Fruit fly (Drosophila melanogaster) whole organism, embryonic: ENCODE results near the gene CG9628.

Experiments used
- B-H2 ChIP-seq: fragments of 200-800 bp; sonication (Bioruptor generic); optimal IDR thresholded peaks from 2 replicates; lab custom pipeline; 2018; ENCODE audit warnings: missing biosample characterization, mild to moderate bottlenecking, missing genetic modification characterization
- CG10654 ChIP-seq: fragments of 200-800 bp; sonication (Bioruptor generic); optimal IDR thresholded peaks from 2 replicates; lab custom pipeline; 2016; ENCODE audit warnings: missing biosample characterization, missing genetic modification characterization
- CG11093 ChIP-seq: fragments of 200-800 bp; sonication (Bioruptor generic); IDR thresholded peaks from 3 replicates; pipeline ENCODE4 v1.3.6; 2022; ENCODE audit warnings: missing biosample characterization, missing genetic modification characterization
- CG11456 ChIP-seq: fragments of 200-800 bp; sonication (Bioruptor generic); IDR thresholded peaks from 3 replicates; pipeline ENCODE4 v1.3.6; 2022; ENCODE audit warnings: missing biosample characterization, missing genetic modification characterization
- CG1233 ChIP-seq: fragments of 200-800 bp; sonication (Bioruptor generic); optimal IDR thresholded peaks from 4 replicates; lab custom pipeline; 2018; ENCODE audit warnings: missing biosample characterization, mild to moderate bottlenecking, missing genetic modification characterization
- CG13123 ChIP-seq: fragments of 200-800 bp; sonication (Bioruptor generic); optimal IDR thresholded peaks from 2 replicates; lab custom pipeline; 2016; ENCODE audit warnings: missing biosample characterization, missing genetic modification characterization
- CG13424 ChIP-seq: fragments of 200-800 bp; sonication (Bioruptor generic); optimal IDR thresholded peaks from 2 replicates; lab custom pipeline; 2019; ENCODE audit warnings: missing biosample characterization, mild to moderate bottlenecking, missing genetic modification characterization, moderate library complexity
- CG13624 ChIP-seq: fragments of 200-800 bp; sonication (Bioruptor generic); optimal IDR thresholded peaks from 2 replicates; lab custom pipeline; 2016; ENCODE audit warnings: missing biosample characterization, missing genetic modification characterization
- CG1602 ChIP-seq: fragments of 200-800 bp; sonication (Bioruptor generic); optimal IDR thresholded peaks from 3 replicates; lab custom pipeline; 2016; ENCODE audit warnings: missing biosample characterization, missing genetic modification characterization
- CG16815 ChIP-seq: fragments of 200-800 bp; sonication (Bioruptor generic); optimal IDR thresholded peaks from 3 replicates; lab custom pipeline; 2017; ENCODE audit warnings: missing biosample characterization, mild to moderate bottlenecking, missing genetic modification characterization
- CG17802 ChIP-seq: fragments of 200-800 bp; sonication (Bioruptor generic); optimal IDR thresholded peaks from 2 replicates; lab custom pipeline; 2018; ENCODE audit warnings: missing biosample characterization, mild to moderate bottlenecking, missing genetic modification characterization, moderate library complexity
- CG1832 ChIP-seq: fragments of 200-800 bp; sonication (Bioruptor generic); optimal IDR thresholded peaks from 2 replicates; lab custom pipeline; 2017; ENCODE audit warnings: missing biosample characterization, mild to moderate bottlenecking, missing genetic modification characterization, inconsistent platforms
- CG2116 ChIP-seq: fragments of 200-800 bp; sonication (Bioruptor generic); optimal IDR thresholded peaks from 3 replicates; lab custom pipeline; 2018; ENCODE audit warnings: missing biosample characterization, mild to moderate bottlenecking, missing genetic modification characterization
- CG2875 ChIP-seq: fragments of 200-800 bp; sonication (Bioruptor generic); optimal IDR thresholded peaks from 2 replicates; lab custom pipeline; 2017; ENCODE audit warnings: missing biosample characterization, mild to moderate bottlenecking, missing genetic modification characterization, missing genetic modification reagents
- CG30403 ChIP-seq: fragments of 200-800 bp; sonication (Bioruptor generic); optimal IDR thresholded peaks from 3 replicates; lab custom pipeline; 2016; ENCODE audit warnings: missing biosample characterization, missing genetic modification characterization
- CG31388 ChIP-seq: fragments of 200-800 bp; sonication (Bioruptor generic); optimal IDR thresholded peaks from 2 replicates; lab custom pipeline; 2016; ENCODE audit warnings: missing biosample characterization, missing genetic modification characterization
- CG34224 ChIP-seq: fragments of 200-800 bp; sonication (Bioruptor generic); IDR thresholded peaks from 3 replicates; pipeline ENCODE4 v1.3.6; 2022; ENCODE audit warnings: missing biosample characterization, missing genetic modification characterization; ENCODE audit not compliant: partially characterized antibody
- CG6254 ChIP-seq: fragments of 200-800 bp; sonication (Bioruptor generic); optimal IDR thresholded peaks from 3 replicates; lab custom pipeline; 2017; ENCODE audit warnings: mild to moderate bottlenecking, missing biosample characterization, missing genetic modification reagents, missing genetic modification characterization
- CG7786 ChIP-seq: fragments of 200-800 bp; sonication (Bioruptor generic); optimal IDR thresholded peaks from 2 replicates; lab custom pipeline; 2016; ENCODE audit warnings: missing biosample characterization, missing genetic modification characterization
- CG7928 ChIP-seq: fragments of 200-800 bp; sonication (Bioruptor generic); optimal IDR thresholded peaks from 2 replicates; lab custom pipeline; 2017; ENCODE audit warnings: missing biosample characterization, mild to moderate bottlenecking, missing genetic modification characterization
- CG9876 ChIP-seq: fragments of 200-800 bp; sonication (Bioruptor generic); optimal IDR thresholded peaks from 2 replicates; lab custom pipeline; 2016; ENCODE audit warnings: missing biosample characterization, missing genetic modification characterization
- Doc2 ChIP-seq: fragments of 200-800 bp; sonication (Bioruptor generic); IDR thresholded peaks from 2 replicates; pipeline ENCODE4 v1.3.6; 2022; ENCODE audit warnings: missing biosample characterization, missing genetic modification characterization
- Hey ChIP-seq: fragments of 200-800 bp; sonication (Bioruptor generic); optimal IDR thresholded peaks from 3 replicates; lab custom pipeline; 2018; ENCODE audit warnings: missing biosample characterization, mild to moderate bottlenecking, missing genetic modification characterization
- HmgZ ChIP-seq: fragments of 200-800 bp; sonication (Bioruptor generic); optimal IDR thresholded peaks from 2 replicates; lab custom pipeline; 2018; ENCODE audit warnings: missing biosample characterization, mild to moderate bottlenecking, missing genetic modification characterization
- Hmr ChIP-seq: fragments of 200-800 bp; sonication (Bioruptor generic); optimal IDR thresholded peaks from 3 replicates; lab custom pipeline; 2017; ENCODE audit warnings: mild to moderate bottlenecking, missing biosample characterization, missing genetic modification reagents, missing genetic modification characterization
- Hmx ChIP-seq: fragments of 200-800 bp; sonication (Bioruptor generic); optimal IDR thresholded peaks from 2 replicates; lab custom pipeline; 2016; ENCODE audit warnings: missing biosample characterization, missing genetic modification characterization
- Lpt ChIP-seq: fragments of >200 bp; optimal IDR thresholded peaks from 2 replicates; lab custom pipeline; 2018; ENCODE audit warnings: missing biosample characterization, missing genetic modification characterization
- Neu2 ChIP-seq: fragments of 200-800 bp; sonication (Bioruptor generic); optimal IDR thresholded peaks from 3 replicates; lab custom pipeline; 2016; ENCODE audit warnings: missing biosample characterization, missing genetic modification characterization, borderline replicate concordance
- Poxn ChIP-seq: fragments of 200-800 bp; sonication (Bioruptor generic); IDR thresholded peaks from 2 replicates; pipeline ENCODE4 v1.3.6; 2022; ENCODE audit warnings: missing biosample characterization, missing genetic modification characterization
- Tbp ChIP-seq: fragments of >200 bp; optimal IDR thresholded peaks from 2 replicates; lab custom pipeline; 2018; ENCODE audit warnings: missing biosample characterization, missing genetic modification characterization
- ara ChIP-seq: fragments of 200-800 bp; sonication (Bioruptor generic); IDR thresholded peaks from 2 replicates; pipeline ENCODE4 v1.3.6; 2022; ENCODE audit warnings: missing biosample characterization, missing genetic modification characterization
- ato ChIP-seq: fragments of 200-800 bp; sonication (Bioruptor generic); IDR thresholded peaks from 2 replicates; pipeline ENCODE4 v1.3.6; 2022; ENCODE audit warnings: missing biosample characterization, missing genetic modification characterization; ENCODE audit not compliant: partially characterized antibody
- dati ChIP-seq: fragments of 200-800 bp; sonication (Bioruptor generic); IDR thresholded peaks from 2 replicates; pipeline ENCODE4 v1.3.6; 2022; ENCODE audit warnings: missing biosample characterization, missing genetic modification characterization
- disco-r ChIP-seq: fragments of 200-800 bp; sonication (Bioruptor generic); optimal IDR thresholded peaks from 2 replicates; lab custom pipeline; 2016; ENCODE audit warnings: missing biosample characterization, missing genetic modification characterization
- dmrt11E ChIP-seq: fragments of 200-800 bp; sonication (Bioruptor generic); optimal IDR thresholded peaks from 3 replicates; lab custom pipeline; 2018; ENCODE audit warnings: missing biosample characterization, mild to moderate bottlenecking, missing genetic modification characterization, moderate library complexity
- gcm2 ChIP-seq: fragments of 200-800 bp; sonication (Bioruptor generic); optimal IDR thresholded peaks from 2 replicates; lab custom pipeline; 2016; ENCODE audit warnings: missing biosample characterization, missing genetic modification characterization
- grn ChIP-seq: fragments of 200-800 bp; sonication (Bioruptor generic); optimal IDR thresholded peaks from 3 replicates; lab custom pipeline; 2017; ENCODE audit warnings: missing biosample characterization, missing genetic modification characterization
- h ChIP-seq: fragments of >200 bp; optimal IDR thresholded peaks from 2 replicates; lab custom pipeline; 2017
- insv ChIP-seq, 2 experiments: fragments of 200-800 bp; sonication (Bioruptor generic); optimal IDR thresholded peaks; 3 replicates each; lab custom pipeline; 2016 to 2018; ENCODE audit warnings: missing biosample characterization in 2 of 2, missing genetic modification characterization in 2 of 2
- klu ChIP-seq: fragments of 200-800 bp; sonication (Bioruptor generic); IDR thresholded peaks from 2 replicates; pipeline ENCODE4 v1.3.6; 2022; ENCODE audit warnings: missing biosample characterization, missing genetic modification characterization
- luna ChIP-seq: fragments of 200-800 bp; sonication (Bioruptor generic); optimal IDR thresholded peaks from 2 replicates; lab custom pipeline; 2016; ENCODE audit warnings: missing biosample characterization, missing genetic modification characterization
- nau ChIP-seq: fragments of 200-800 bp; sonication (Bioruptor generic); optimal IDR thresholded peaks from 3 replicates; lab custom pipeline; 2017; ENCODE audit warnings: missing biosample characterization, mild to moderate bottlenecking, missing genetic modification characterization, missing genetic modification reagents
- nmo ChIP-seq: fragments of 200-800 bp; sonication (Bioruptor generic); optimal IDR thresholded peaks from 2 replicates; lab custom pipeline; 2018; ENCODE audit warnings: missing biosample characterization, mild to moderate bottlenecking, missing genetic modification characterization, moderate library complexity
- org-1 ChIP-seq: fragments of 200-800 bp; sonication (Bioruptor generic); optimal IDR thresholded peaks from 2 replicates; lab custom pipeline; 2017; ENCODE audit warnings: missing biosample characterization, missing genetic modification characterization
- peb ChIP-seq: fragments of 200-800 bp; sonication (Bioruptor generic); IDR thresholded peaks from 2 replicates; pipeline ENCODE4 v1.3.6; 2022; ENCODE audit warnings: missing biosample characterization, missing genetic modification characterization
- repo ChIP-seq: fragments of 200-800 bp; sonication (Bioruptor generic); optimal IDR thresholded peaks from 2 replicates; lab custom pipeline; 2016; ENCODE audit warnings: missing biosample characterization, missing genetic modification characterization
- sna ChIP-seq: fragments of 200-800 bp; sonication (Bioruptor generic); IDR thresholded peaks from 2 replicates; pipeline ENCODE4 v1.3.6; 2022; ENCODE audit warnings: missing biosample characterization, missing genetic modification characterization; ENCODE audit not compliant: partially characterized antibody
- sug ChIP-seq: fragments of 200-800 bp; optimal IDR thresholded peaks from 2 replicates; lab custom pipeline; 2019; ENCODE audit warnings: missing biosample characterization, mild to moderate bottlenecking, missing genetic modification characterization, moderate library complexity
- tio ChIP-seq: fragments of 200-800 bp; sonication (Bioruptor generic); optimal IDR thresholded peaks from 2 replicates; lab custom pipeline; 2017; ENCODE audit warnings: missing biosample characterization, missing genetic modification characterization, inconsistent platforms
- tx ChIP-seq: fragments of 200-800 bp; sonication (Bioruptor generic); optimal IDR thresholded peaks from 2 replicates; lab custom pipeline; 2016; ENCODE audit warnings: missing biosample characterization, missing genetic modification characterization
- unc-4 ChIP-seq: fragments of 200-800 bp; sonication (Bioruptor generic); IDR thresholded peaks from 2 replicates; pipeline ENCODE4 v1.3.6; 2022; ENCODE audit warnings: missing biosample characterization, missing genetic modification characterization; ENCODE audit not compliant: partially characterized antibody
- wek ChIP-seq: fragments of 200-800 bp; sonication (Bioruptor generic); optimal IDR thresholded peaks from 3 replicates; lab custom pipeline; 2018; ENCODE audit warnings: missing biosample characterization, mild to moderate bottlenecking, missing genetic modification characterization, moderate library complexity

CG9628 gene

DNA sequence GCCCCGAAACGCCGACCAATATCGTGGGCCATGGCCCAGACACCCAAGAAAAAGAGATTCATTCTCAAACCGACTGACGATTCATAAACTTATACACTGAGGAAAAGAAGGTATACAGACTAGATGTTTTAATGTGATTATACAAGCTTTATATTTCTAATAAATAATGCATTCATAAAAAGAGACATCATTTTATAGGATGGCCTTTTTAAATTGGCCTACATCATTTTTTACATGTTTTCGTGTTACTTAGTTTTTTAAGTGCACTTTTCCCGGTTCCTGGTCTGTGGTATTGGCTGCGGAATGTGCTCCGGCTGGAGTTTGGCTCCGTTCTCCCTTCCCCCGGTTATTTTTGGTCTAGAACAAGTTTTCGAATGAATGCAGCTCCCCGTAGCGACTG, 30.0 kb downstream of the CG9628 start (continued):
- TF ChIP-seq CG1233 (GFP tag; lab: Kevin White, UChicago) (peak; percentile 70), Tbp (GFP tag; lab: Kevin White, UChicago) (no peak), Doc2 (GFP tag; lab: Robert Waterston, UW) (no peak), tio (GFP tag; lab: Kevin White, UChicago) (peak; percentile 66), repo (GFP tag; lab: Kevin White, UChicago) (peak; percentile 46), wek (GFP tag; lab: Kevin White, UChicago) (no peak), CG7786 (GFP tag; lab: Kevin White, UChicago) (peak; percentile 57), dmrt11E (tag; lab: Kevin White, UChicago) (peak; percentile 94), sug (tag; lab: Kevin White, UChicago) (no peak), ato (GFP tag; lab: Robert Waterston, UW) (no peak), CG13424 (tag; lab: Kevin White, UChicago) (peak; percentile 78), grn (GFP tag; lab: Kevin White, UChicago) (no peak), CG13624 (GFP tag; lab: Kevin White, UChicago) (peak; percentile 62), CG6254 (GFP tag; lab: Kevin White, UChicago) (peak; percentile 89), CG31388 (GFP tag; lab: Kevin White, UChicago) (no peak), CG1602 (GFP tag; lab: Kevin White, UChicago) (peak; percentile 85), tx (peak; percentile 56), CG11456 (GFP tag; lab: Robert Waterston, UW) (peak; percentile 62; the same call in 1 of the 3 replicates), CG16815 (GFP tag; lab: Kevin White, UChicago) (peak; percentile 74), Neu2 (GFP tag; lab: Kevin White, UChicago) (no peak), peb (GFP tag; lab: Robert Waterston, UW) (peak; percentile 68; the same call in 1 of the 2 replicates), CG2875 (GFP tag; lab: Kevin White, UChicago) (peak; percentile 81), CG11093 (GFP tag; lab: Robert Waterston, UW) (peak; percentile 66; the same call in 2 of the 3 replicates), CG10654 (GFP tag; lab: Kevin White, UChicago) (peak; percentile 78), CG17802 (tag; lab: Kevin White, UChicago) (no peak), h (lab: Kevin White, UChicago) (no peak), gcm2 (GFP tag; lab: Kevin White, UChicago) (peak; percentile 53), Lpt (no peak), CG13123 (peak; percentile 61), nmo (GFP tag; lab: Kevin White, UChicago) (peak; percentile 84), disco-r (peak; percentile 21), CG30403 (GFP tag; lab: Kevin White, UChicago) (peak; percentile 76), unc-4 (GFP tag; lab: Robert Waterston, UW) (no peak), klu (GFP tag; lab: Robert Waterston, UW) (no peak), Poxn (GFP tag; lab: Robert Waterston, UW) (no peak), CG9876 (GFP tag; lab: Kevin White, UChicago) (peak; percentile 9), CG7928 (GFP tag; lab: Kevin White, UChicago) (no peak), insv (GFP tag; optimal IDR thresholded peaks at IDR 0.05; lab: Kevin White, UChicago) (no peak), sna (GFP tag; lab: Robert Waterston, UW) (no peak), CG2116 (GFP tag; lab: Kevin White, UChicago) (peak; percentile 6), Hmr (GFP tag; lab: Kevin White, UChicago) (peak; percentile 41), luna (no peak), dati (GFP tag; lab: Robert Waterston, UW) (peak; percentile 67), Hmx (GFP tag; lab: Kevin White, UChicago) (peak; percentile 12), nau (peak; percentile 54), CG34224 (no peak), CG1832 (GFP tag; lab: Kevin White, UChicago) (no peak), B-H2 (no peak), ara (GFP tag; lab: Robert Waterston, UW) (peak; percentile 93; the same call in 1 of the 2 replicates), Hey (tag; lab: Kevin White, UChicago) (no peak), org-1 (GFP tag; lab: Kevin White, UChicago) (peak; percentile 53), HmgZ (tag; lab: Kevin White, UChicago) (peak; percentile 53)
